Worm (Caenorhabditis elegans) whole organism, mixed stage, embryonic: ENCODE measurements around the gene F35C11.5.

ENCODE experiments used
- bed-3 ChIP-seq: fragments of 200-800 bp; sonication (Bioruptor generic); optimal IDR thresholded peaks from 3 replicates; lab custom pipeline; 2018; ENCODE audit warnings: mild to moderate bottlenecking, missing genetic modification characterization, moderate library complexity, missing compliant biosample characterization
- cnd-1 ChIP-seq: fragments of 200-800 bp; sonication (Bioruptor generic); optimal IDR thresholded peaks from 2 replicates; lab custom pipeline; 2018; ENCODE audit warnings: mild to moderate bottlenecking, missing genetic modification characterization, missing compliant biosample characterization
- drap-1 ChIP-seq: fragments of 200-800 bp; sonication (Bioruptor generic); optimal IDR thresholded peaks from 3 replicates; lab custom pipeline; 2018; ENCODE audit warnings: mild to moderate bottlenecking, missing genetic modification characterization, missing compliant biosample characterization
- nhr-76 ChIP-seq: sonication (generic microtip); optimal IDR thresholded peaks from 2 replicates; lab custom pipeline; 2017; ENCODE audit warnings: missing biosample characterization, missing genetic modification characterization
- pha-4 ChIP-seq: fragments of 150-350 bp; optimal IDR thresholded peaks from 2 replicates; lab custom pipeline; 2018; ENCODE audit warnings: missing biosample characterization, missing genetic modification reagents, missing genetic modification characterization
- sptf-1 ChIP-seq: sonication (generic microtip); optimal IDR thresholded peaks from 2 replicates; lab custom pipeline; 2017; ENCODE audit warnings: mild to moderate bottlenecking, missing genetic modification characterization, moderate library complexity, missing compliant biosample characterization
- unc-120 ChIP-seq: sonication (generic microtip); optimal IDR thresholded peaks from 2 replicates; lab custom pipeline; 2017; ENCODE audit warnings: missing genetic modification characterization, missing compliant biosample characterization; ENCODE audit not compliant: poor library complexity, severe bottlenecking
- unc-39 ChIP-seq: fragments of 150-350 bp; optimal IDR thresholded peaks from 2 replicates; lab custom pipeline; 2014; ENCODE audit warnings: missing biosample characterization, missing genetic modification characterization
- unc-62 ChIP-seq: fragments of 150-350 bp; optimal IDR thresholded peaks from 2 replicates; lab custom pipeline; 2014; ENCODE audit warnings: missing biosample characterization, missing genetic modification reagents, missing genetic modification characterization

ce11 chrII:8230976-8231375 lies 22.6 kb upstream of the F35C11.5 start, which contains the start of gene M110.9:
- TF ChIP-seq drap-1 (GFP tag; lab: Kevin White, UChicago), result no peak
- TF ChIP-seq cnd-1 (tag; lab: Kevin White, UChicago), result no peak
- no peak for TF ChIP-seq nhr-76 (tag; lab: Kevin White, UChicago)
- no peak for TF ChIP-seq sptf-1
- TF ChIP-seq bed-3 (GFP tag; lab: Kevin White, UChicago), result no peak
- no peak for TF ChIP-seq unc-62 (GFP tag; lab: Kevin White, UChicago)
- TF ChIP-seq unc-120 (tag; lab: Kevin White, UChicago), result no peak
- TF ChIP-seq pha-4 (tag; lab: Kevin White, UChicago), result no peak
- TF ChIP-seq unc-39 (tag; lab: Kevin White, UChicago), result no peak
